Worm (Caenorhabditis elegans): Measurements from ENCODE around the gene rpl-26.

DNA sequence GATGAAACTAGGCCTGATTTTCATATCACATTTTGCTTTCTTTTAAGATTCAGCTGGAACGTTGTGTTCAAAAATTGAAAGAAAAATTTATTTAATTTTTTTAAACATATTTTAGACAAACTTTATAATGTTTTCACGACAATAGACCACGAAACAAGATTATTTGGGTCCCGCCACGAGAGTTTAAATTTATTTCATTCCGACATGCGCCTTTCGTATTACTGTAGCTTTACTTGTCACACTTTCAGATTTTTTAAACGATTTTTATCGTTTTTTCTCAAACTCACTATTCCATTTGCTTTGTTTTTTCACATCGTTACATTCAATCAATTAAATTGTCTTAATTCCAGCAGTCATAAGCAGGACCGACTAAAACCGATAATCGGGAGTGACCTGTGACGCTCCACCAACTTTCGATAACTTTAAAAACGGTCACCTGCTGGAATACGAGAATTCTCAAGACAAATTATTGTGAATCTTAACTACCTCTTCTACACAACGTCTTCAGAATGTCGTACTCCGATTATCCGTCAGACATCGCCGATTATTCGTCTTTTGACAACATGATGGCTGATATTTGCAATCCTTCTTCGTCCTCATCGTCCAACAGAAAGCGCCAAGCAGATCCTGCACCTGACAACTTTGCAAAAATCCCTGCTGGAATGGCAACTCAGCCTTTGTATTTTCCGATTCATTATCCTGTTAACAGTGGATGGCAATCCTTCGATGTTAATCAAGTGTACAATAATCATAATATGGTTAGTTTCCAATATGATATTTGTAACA, 8.6 kb upstream of the rpl-26 start, which contains the start of gene aptf-3:
- TF ChIP-seq unc-55 (GFP tag; optimal IDR thresholded peaks at IDR 0.05) (no peak), ceh-48 (tag; optimal IDR thresholded peaks at IDR 0.05) (no peak), pqm-1 (tag; optimal IDR thresholded peaks at IDR 0.05) (no peak), elt-4 (tag; optimal IDR thresholded peaks at IDR 0.05) (no peak), ceh-22 (tag; optimal IDR thresholded peaks at IDR 0.05) (no peak), ceh-31 (tag; optimal IDR thresholded peaks at IDR 0.05) (no peak)
